Worm (Caenorhabditis elegans) whole organism, late embryonic: Measurements from ENCODE around the gene pqn-70.

Source experiments
- F13H6.1 ChIP-seq: sonication (generic microtip); optimal IDR thresholded peaks from 2 replicates; lab custom pipeline; 2016; ENCODE audit warnings: missing genetic modification characterization, missing compliant biosample characterization
- K02D7.2 ChIP-seq: sonication (generic microtip); optimal IDR thresholded peaks from 2 replicates; lab custom pipeline; 2017; ENCODE audit warnings: mild to moderate bottlenecking, missing genetic modification characterization, missing compliant biosample characterization
- K09A11.1 ChIP-seq: sonication (generic microtip); optimal IDR thresholded peaks from 2 replicates; lab custom pipeline; 2017; ENCODE audit warnings: antibody characterized with exemption, mild to moderate bottlenecking, missing genetic modification characterization, missing compliant biosample characterization; ENCODE audit not compliant: insufficient read depth
- T23F11.4 ChIP-seq: fragments of 200-800 bp; sonication (Bioruptor generic); optimal IDR thresholded peaks from 2 replicates; lab custom pipeline; 2018; ENCODE audit warnings: mild to moderate bottlenecking, missing genetic modification characterization, missing compliant biosample characterization
- Y22D7AL.16 ChIP-seq: sonication (generic microtip); optimal IDR thresholded peaks from 2 replicates; lab custom pipeline; 2016; ENCODE audit warnings: missing genetic modification characterization, missing compliant biosample characterization
- ahr-1 ChIP-seq: sonication (generic microtip); optimal IDR thresholded peaks from 2 replicates; lab custom pipeline; 2016; ENCODE audit warnings: missing genetic modification characterization, missing compliant biosample characterization
- ama-1 ChIP-seq: fragments of 150-350 bp; optimal IDR thresholded peaks from 2 replicates; lab custom pipeline; 2014
- ceh-18 ChIP-seq: sonication (generic microtip); optimal IDR thresholded peaks from 2 replicates; lab custom pipeline; 2016; ENCODE audit warnings: missing genetic modification characterization, missing compliant biosample characterization
- ceh-24 ChIP-seq: sonication (generic microtip); optimal IDR thresholded peaks from 2 replicates; lab custom pipeline; 2016; ENCODE audit warnings: mild to moderate bottlenecking, missing genetic modification characterization, missing compliant biosample characterization
- ceh-30 ChIP-seq: fragments of 150-350 bp; optimal IDR thresholded peaks from 2 replicates; lab custom pipeline; 2014; ENCODE audit warnings: missing biosample characterization, missing genetic modification characterization
- ceh-45 ChIP-seq: fragments of 200-800 bp; sonication (Bioruptor generic); IDR thresholded peaks from 2 replicates; pipeline ENCODE4 v1.3.6; 2022; ENCODE audit warnings: missing genetic modification reagents, missing genetic modification characterization, missing compliant biosample characterization
- ceh-48 ChIP-seq: sonication (generic microtip); optimal IDR thresholded peaks from 2 replicates; lab custom pipeline; 2016; ENCODE audit warnings: missing genetic modification characterization, inconsistent platforms, missing compliant biosample characterization
- ceh-6 ChIP-seq: fragments of 200-800 bp; sonication (Bioruptor generic); optimal IDR thresholded peaks from 2 replicates; lab custom pipeline; 2018; ENCODE audit warnings: mild to moderate bottlenecking, missing genetic modification characterization, missing compliant biosample characterization
- che-1 ChIP-seq: sonication (generic microtip); optimal IDR thresholded peaks from 2 replicates; lab custom pipeline; 2016; ENCODE audit warnings: mild to moderate bottlenecking, missing genetic modification characterization, missing compliant biosample characterization
- dve-1 ChIP-seq: sonication (generic microtip); optimal IDR thresholded peaks from 2 replicates; lab custom pipeline; 2017; ENCODE audit warnings: antibody characterized with exemption, mild to moderate bottlenecking, missing genetic modification characterization, missing compliant biosample characterization
- elt-2 ChIP-seq: sonication (generic microtip); optimal IDR thresholded peaks from 2 replicates; lab custom pipeline; 2016; ENCODE audit warnings: missing genetic modification reagents, missing genetic modification characterization, missing compliant biosample characterization
- ets-4 ChIP-seq: sonication (generic microtip); optimal IDR thresholded peaks from 2 replicates; lab custom pipeline; 2016; ENCODE audit warnings: missing genetic modification characterization, missing compliant biosample characterization
- fax-1 ChIP-seq: sonication (generic microtip); optimal IDR thresholded peaks from 2 replicates; lab custom pipeline; 2016; ENCODE audit warnings: missing genotype, missing genetic modification characterization, missing compliant biosample characterization
- fkh-10 ChIP-seq: fragments of 150-350 bp; optimal IDR thresholded peaks from 2 replicates; lab custom pipeline; 2014; ENCODE audit warnings: missing biosample characterization, missing genetic modification reagents, missing genetic modification characterization
- fkh-6 ChIP-seq: sonication (generic microtip); optimal IDR thresholded peaks from 2 replicates; lab custom pipeline; 2016; ENCODE audit warnings: missing genetic modification characterization, missing compliant biosample characterization
- gmeb-2 ChIP-seq: sonication (generic microtip); optimal IDR thresholded peaks from 2 replicates; lab custom pipeline; 2016; ENCODE audit warnings: missing genetic modification characterization, inconsistent platforms, missing compliant biosample characterization
- hlh-15 ChIP-seq: sonication (generic microtip); optimal IDR thresholded peaks from 2 replicates; lab custom pipeline; 2016; ENCODE audit warnings: missing genetic modification characterization, missing compliant biosample characterization
- hlh-6 ChIP-seq: sonication (generic microtip); optimal IDR thresholded peaks from 2 replicates; lab custom pipeline; 2016; ENCODE audit warnings: missing genotype, missing genetic modification characterization, missing compliant biosample characterization
- hlh-8 ChIP-seq: sonication (generic microtip); optimal IDR thresholded peaks from 2 replicates; lab custom pipeline; 2016; ENCODE audit warnings: missing genotype, missing genetic modification characterization, missing compliant biosample characterization
- lim-6 ChIP-seq: sonication (generic microtip); optimal IDR thresholded peaks from 2 replicates; lab custom pipeline; 2016; ENCODE audit warnings: missing genetic modification characterization, missing compliant biosample characterization
- lin-11 ChIP-seq: fragments of 200-800 bp; sonication (Bioruptor generic); optimal IDR thresholded peaks from 2 replicates; lab custom pipeline; 2018; ENCODE audit warnings: mild to moderate bottlenecking, missing genetic modification characterization, missing compliant biosample characterization
- madf-2 ChIP-seq: sonication (generic microtip); optimal IDR thresholded peaks from 2 replicates; lab custom pipeline; 2017; ENCODE audit warnings: missing genetic modification characterization, missing compliant biosample characterization
- mec-3 ChIP-seq: sonication (generic microtip); optimal IDR thresholded peaks from 2 replicates; lab custom pipeline; 2016; ENCODE audit warnings: borderline replicate concordance, missing genetic modification characterization, missing compliant biosample characterization
- nhr-232 ChIP-seq: sonication (generic microtip); optimal IDR thresholded peaks from 2 replicates; lab custom pipeline; 2016; ENCODE audit warnings: missing genetic modification characterization, missing compliant biosample characterization
- npax-4 ChIP-seq: sonication (generic microtip); optimal IDR thresholded peaks from 2 replicates; lab custom pipeline; 2016; ENCODE audit warnings: missing genetic modification characterization, missing compliant biosample characterization
- pat-9 ChIP-seq: fragments of 200-800 bp; sonication (Bioruptor generic); optimal IDR thresholded peaks from 2 replicates; lab custom pipeline; 2018; ENCODE audit warnings: mild to moderate bottlenecking, missing genetic modification characterization, moderate library complexity, missing compliant biosample characterization
- pha-2 ChIP-seq: sonication (generic microtip); optimal IDR thresholded peaks from 2 replicates; lab custom pipeline; 2017; ENCODE audit warnings: mild to moderate bottlenecking, missing genetic modification characterization, missing compliant biosample characterization
- pha-4 ChIP-seq: fragments of 150-350 bp; optimal IDR thresholded peaks from 2 replicates; lab custom pipeline; 2018; ENCODE audit warnings: missing biosample characterization, missing genetic modification reagents, missing genetic modification characterization
- sox-2 ChIP-seq: fragments of 200-800 bp; sonication (Bioruptor generic); IDR thresholded peaks from 2 replicates; pipeline ENCODE4 v1.3.6; 2022; ENCODE audit warnings: missing genetic modification reagents, missing genetic modification characterization, missing compliant biosample characterization
- sox-4 ChIP-seq: sonication (generic microtip); optimal IDR thresholded peaks from 2 replicates; lab custom pipeline; 2017; ENCODE audit warnings: mild to moderate bottlenecking, missing genetic modification characterization, inconsistent platforms, missing compliant biosample characterization
- tbx-7 ChIP-seq: sonication (generic microtip); optimal IDR thresholded peaks from 2 replicates; lab custom pipeline; 2016; ENCODE audit warnings: missing genotype, missing genetic modification characterization, missing compliant biosample characterization
- ttx-3 ChIP-seq: sonication (generic microtip); optimal IDR thresholded peaks from 2 replicates; lab custom pipeline; 2016; ENCODE audit warnings: missing genetic modification reagents, missing genetic modification characterization, missing compliant biosample characterization
- unc-3 ChIP-seq, 2 experiments: fragments of 200-800 bp in 1 of 2; sonication (Bioruptor generic) in 1 of 2; sonication (generic microtip) in 1 of 2; conservative IDR thresholded peaks in 1 of 2; optimal IDR thresholded peaks in 1 of 2; 2 replicates each; pipeline versions ENCODE4 v1.3.6 to Lab custom; 2016 to 2022; ENCODE audit warnings: missing compliant biosample characterization in 2 of 2, missing genetic modification characterization in 2 of 2, missing genetic modification reagents in 1 of 2
- unc-42 ChIP-seq: sonication (generic microtip); optimal IDR thresholded peaks from 2 replicates; lab custom pipeline; 2016; ENCODE audit warnings: missing genotype, missing genetic modification characterization, missing compliant biosample characterization
- unc-86 ChIP-seq: sonication (generic microtip); optimal IDR thresholded peaks from 2 replicates; lab custom pipeline; 2016; ENCODE audit warnings: missing genetic modification characterization, missing compliant biosample characterization
- zip-5 ChIP-seq: sonication (generic microtip); optimal IDR thresholded peaks from 2 replicates; lab custom pipeline; 2016; ENCODE audit warnings: missing genetic modification characterization, missing compliant biosample characterization
- ztf-16 ChIP-seq: sonication (generic microtip); optimal IDR thresholded peaks from 2 replicates; lab custom pipeline; 2017; ENCODE audit warnings: missing genetic modification characterization, missing compliant biosample characterization

The pqn-70 gene

ce11 chrV:11211323-11211722 is 17.2 kb downstream of the pqn-70 start:
- TF ChIP-seq ceh-48 (tag; lab: Kevin White, UChicago) (no peak), che-1 (tag; lab: Kevin White, UChicago) (no peak), pha-4 (tag; lab: Kevin White, UChicago) (no peak), ceh-45 (GFP tag; lab: Robert Waterston, UW) (no peak), fkh-6 (tag; lab: Kevin White, UChicago) (no peak), unc-42 (tag; lab: Kevin White, UChicago) (no peak), K02D7.2 (tag; lab: Kevin White, UChicago) (no peak), sox-2 (GFP tag; lab: Robert Waterston, UW) (no peak), mec-3 (tag; lab: Kevin White, UChicago) (no peak), madf-2 (tag; lab: Kevin White, UChicago) (no peak), ztf-16 (tag; lab: Kevin White, UChicago) (no peak), nhr-232 (tag; lab: Kevin White, UChicago) (no peak), F13H6.1 (no peak)

DNA sequence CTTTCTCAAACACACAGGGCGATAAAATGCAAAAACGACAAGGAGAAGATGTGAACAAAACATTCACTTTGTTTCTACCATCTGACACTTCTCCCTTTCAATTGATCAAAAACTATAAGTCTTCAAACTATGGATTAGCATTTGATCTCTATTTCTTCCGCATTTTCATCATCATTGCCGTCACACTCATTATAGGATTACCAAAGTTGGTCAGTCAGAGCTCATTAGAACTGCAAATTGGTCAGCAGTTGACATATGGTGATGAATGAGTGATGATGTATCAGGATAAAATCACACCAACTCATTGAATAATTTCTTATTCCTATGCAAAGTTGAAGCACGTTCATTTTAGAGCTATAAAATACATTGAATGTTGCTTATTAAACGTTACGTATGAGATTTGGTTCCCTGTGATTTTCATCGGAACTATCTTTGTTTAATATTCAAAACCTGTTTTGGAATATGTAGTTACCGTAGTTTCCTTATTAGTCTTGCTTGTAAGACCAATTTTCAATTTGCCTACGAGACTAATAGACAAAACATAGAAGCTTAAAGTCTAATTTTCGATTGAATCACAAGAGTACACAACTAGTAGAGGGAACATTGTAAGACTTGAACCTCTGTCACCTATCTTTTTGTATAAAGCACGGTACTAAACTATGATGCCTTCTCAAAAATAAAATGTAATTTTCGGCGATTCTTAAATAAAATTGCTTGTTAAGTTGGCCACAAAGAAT is 18.9 kb downstream of the pqn-70 start:
- TF ChIP-seq madf-2 (tag; lab: Kevin White, UChicago) = no peak
- no peak for TF ChIP-seq hlh-8
- no peak for TF ChIP-seq K09A11.1 (tag; lab: Kevin White, UChicago)
- no peak for TF ChIP-seq hlh-6 (tag; lab: Kevin White, UChicago)
- TF ChIP-seq ahr-1 = no peak
- TF ChIP-seq lin-11 (tag; lab: Kevin White, UChicago) = no peak
- TF ChIP-seq ceh-6 (GFP tag; lab: Kevin White, UChicago) = no peak
- no peak for TF ChIP-seq hlh-15 (tag; lab: Kevin White, UChicago)
- no peak for TF ChIP-seq sox-4 (tag; lab: Kevin White, UChicago)
- TF ChIP-seq gmeb-2 (tag; lab: Kevin White, UChicago) = no peak
- no peak for TF ChIP-seq T23F11.4
- TF ChIP-seq lim-6 = no peak
- no peak for TF ChIP-seq fkh-10

- TF ChIP-seq F13H6.1 = no peak
- no peak for TF ChIP-seq ceh-18 (tag; lab: Kevin White, UChicago)
- no peak for TF ChIP-seq fkh-6 (tag; lab: Kevin White, UChicago)
- no peak for TF ChIP-seq ceh-30
- no peak for TF ChIP-seq unc-42 (tag; lab: Kevin White, UChicago)
- TF ChIP-seq pat-9 (tag; lab: Kevin White, UChicago) = no peak
- TF ChIP-seq npax-4 = no peak
- no peak for TF ChIP-seq ttx-3 (tag; lab: Kevin White, UChicago)
- TF ChIP-seq elt-2 = no peak
- TF ChIP-seq hlh-15 (tag; lab: Kevin White, UChicago) = no peak
- no peak for TF ChIP-seq sox-4 (tag; lab: Kevin White, UChicago)
- no peak for TF ChIP-seq unc-86 (tag; lab: Kevin White, UChicago)
- no peak for TF ChIP-seq dve-1 (tag; lab: Kevin White, UChicago)
- no peak for TF ChIP-seq K02D7.2 (tag; lab: Kevin White, UChicago)
- no peak for TF ChIP-seq Y22D7AL.16
- no peak for TF ChIP-seq zip-5 (tag; lab: Kevin White, UChicago)
- no peak for TF ChIP-seq tbx-7 (tag; lab: Kevin White, UChicago)
- no peak for TF ChIP-seq ceh-6 (GFP tag; lab: Kevin White, UChicago)
- TF ChIP-seq ztf-16 (tag; lab: Kevin White, UChicago) = no peak
Observed at ce11 chrV:11206467-11206866, 22.0 kb downstream of the pqn-70 start.

DNA sequence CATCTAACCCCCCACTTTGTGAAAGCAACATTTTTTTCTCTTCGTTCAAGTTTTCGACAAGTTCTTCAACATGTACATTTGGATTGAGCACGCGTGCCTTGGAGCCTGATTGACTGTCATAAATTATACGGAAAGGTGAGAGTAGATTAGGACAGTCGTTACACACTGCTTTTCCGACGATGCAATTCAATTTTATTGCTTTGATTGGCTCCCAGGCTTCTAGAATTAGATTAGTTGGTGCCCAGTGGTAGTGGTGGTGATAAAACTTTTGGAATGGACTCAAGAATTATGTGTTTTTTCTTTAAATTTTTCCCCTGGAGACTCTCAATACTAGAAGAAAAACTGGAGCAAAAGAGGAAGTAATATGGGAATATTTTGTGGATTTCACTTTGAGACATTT is 24.1 kb downstream of the pqn-70 start:
- no peak for TF ChIP-seq ets-4 (tag; lab: Kevin White, UChicago)
- no peak for TF ChIP-seq Y22D7AL.16
- no peak for TF ChIP-seq ama-1
- TF ChIP-seq ahr-1 = no peak
- no peak for TF ChIP-seq fax-1
- no peak for TF ChIP-seq ceh-24
- no peak for TF ChIP-seq hlh-6 (tag; lab: Kevin White, UChicago)
- TF ChIP-seq pha-2 (tag; lab: Kevin White, UChicago) = no peak
- TF ChIP-seq ttx-3 (tag; lab: Kevin White, UChicago) = no peak
- TF ChIP-seq unc-86 (tag; lab: Kevin White, UChicago) = no peak
- TF ChIP-seq fkh-10 = no peak
- no peak for TF ChIP-seq unc-3 (GFP tag; conservative IDR thresholded peaks at IDR 0.05; lab: Robert Waterston, UW)
- no peak for TF ChIP-seq unc-3 (tag; optimal IDR thresholded peaks at IDR 0.05; lab: Kevin White, UChicago)
